Fruit fly (Drosophila melanogaster) whole organism, adult: ENCODE results near the gene Uch-L5.

Experiments used
- CG11617 ChIP-seq: fragments of 200-800 bp; sonication (Bioruptor generic); optimal IDR thresholded peaks from 2 replicates; lab custom pipeline; 2017; ENCODE audit warnings: mild to moderate bottlenecking, missing biosample characterization, missing genetic modification reagents, missing genetic modification characterization
- CG12768 ChIP-seq: fragments of 200-800 bp; sonication (Bioruptor generic); optimal IDR thresholded peaks from 2 replicates; lab custom pipeline; 2017; ENCODE audit warnings: missing biosample characterization, missing genetic modification characterization, mild to moderate bottlenecking, moderate library complexity, missing genetic modification reagents
- CG14711 ChIP-seq: fragments of 200-800 bp; sonication (Bioruptor generic); optimal IDR thresholded peaks from 2 replicates; lab custom pipeline; 2018; ENCODE audit warnings: missing biosample characterization, mild to moderate bottlenecking, missing genetic modification characterization, moderate library complexity
- CG1620 ChIP-seq: fragments of 200-800 bp; sonication (Bioruptor generic); optimal IDR thresholded peaks from 2 replicates; lab custom pipeline; 2016; ENCODE audit warnings: missing biosample characterization, missing genetic modification characterization
- CG33017 ChIP-seq: fragments of 200-800 bp; sonication (Bioruptor generic); optimal IDR thresholded peaks from 2 replicates; lab custom pipeline; 2018; ENCODE audit warnings: missing biosample characterization, mild to moderate bottlenecking, missing genetic modification characterization, moderate library complexity
- CG5204 ChIP-seq: fragments of 200-800 bp; sonication (Bioruptor generic); optimal IDR thresholded peaks from 2 replicates; lab custom pipeline; 2016; ENCODE audit warnings: missing biosample characterization, missing genetic modification characterization
- CG7045 ChIP-seq: fragments of 200-800 bp; sonication (Bioruptor generic); optimal IDR thresholded peaks from 2 replicates; lab custom pipeline; 2017; ENCODE audit warnings: missing biosample characterization, mild to moderate bottlenecking, missing genetic modification characterization
- CG7101 ChIP-seq: fragments of 200-800 bp; sonication (Bioruptor generic); optimal IDR thresholded peaks from 2 replicates; lab custom pipeline; 2018; ENCODE audit warnings: missing biosample characterization, mild to moderate bottlenecking, missing genetic modification characterization, moderate library complexity
- Clk ChIP-seq: fragments of 200-800 bp; sonication (Bioruptor generic); optimal IDR thresholded peaks from 2 replicates; lab custom pipeline; 2017; ENCODE audit warnings: missing biosample characterization, missing genetic modification characterization
- Crg-1 ChIP-seq: fragments of 200-800 bp; sonication (Bioruptor generic); optimal IDR thresholded peaks from 2 replicates; lab custom pipeline; 2016; ENCODE audit warnings: missing biosample characterization, missing genetic modification characterization
- Hr96 ChIP-seq: fragments of 200-800 bp; sonication (Bioruptor generic); optimal IDR thresholded peaks from 2 replicates; lab custom pipeline; 2016; ENCODE audit warnings: missing biosample characterization, missing genetic modification characterization
- Mnt ChIP-seq: fragments of 200-800 bp; sonication (Bioruptor generic); optimal IDR thresholded peaks from 2 replicates; lab custom pipeline; 2016; ENCODE audit warnings: missing biosample characterization, mild to moderate bottlenecking, missing genetic modification characterization
- bab1 ChIP-seq: fragments of 200-800 bp; sonication (Bioruptor generic); optimal IDR thresholded peaks from 3 replicates; lab custom pipeline; 2019; ENCODE audit warnings: missing biosample characterization, mild to moderate bottlenecking, missing genetic modification characterization, moderate library complexity
- cic ChIP-seq: fragments of 200-800 bp; sonication (Bioruptor generic); optimal IDR thresholded peaks from 2 replicates; lab custom pipeline; 2017; ENCODE audit warnings: missing biosample characterization, mild to moderate bottlenecking, missing genetic modification characterization, moderate library complexity
- cnc ChIP-seq, 2 experiments: fragments of >200 bp; optimal IDR thresholded peaks; 2 replicates each; lab custom pipeline; 2017
- kay ChIP-seq: fragments of 200-800 bp; sonication (Bioruptor generic); peaks from one replicate; lab custom pipeline; 2016; ENCODE audit warnings: missing biosample characterization, missing genetic modification characterization, borderline replicate concordance
- ovo ChIP-seq: fragments of 200-800 bp; sonication (Bioruptor generic); optimal IDR thresholded peaks from 2 replicates; lab custom pipeline; 2016; ENCODE audit warnings: missing biosample characterization, missing genetic modification characterization
- pad ChIP-seq: fragments of 200-800 bp; sonication (Bioruptor generic); optimal IDR thresholded peaks from 3 replicates; lab custom pipeline; 2017; ENCODE audit warnings: missing biosample characterization, missing genetic modification characterization, mild to moderate bottlenecking, moderate library complexity, missing genetic modification reagents
- tj ChIP-seq: fragments of 200-800 bp; sonication (Bioruptor generic); optimal IDR thresholded peaks from 3 replicates; lab custom pipeline; 2017; ENCODE audit warnings: missing biosample characterization, mild to moderate bottlenecking, missing genetic modification characterization, moderate library complexity
- toe ChIP-seq: fragments of 200-800 bp; sonication (Bioruptor generic); optimal IDR thresholded peaks from 2 replicates; lab custom pipeline; 2016; ENCODE audit warnings: missing biosample characterization, missing genetic modification characterization

Uch-L5 gene

dm6 chr3L:9426656-9427294, 50.0 kb downstream of the Uch-L5 start, which contains the start of the genes Atat and Shc:
Atat (minus strand) TSS chr3L:9426758.
Shc (plus strand) TSS chr3L:9427010.
- TF ChIP-seq CG33017 (tag; lab: Kevin White, UChicago): peak; percentile 97
- TF ChIP-seq bab1 (GFP tag; lab: Kevin White, UChicago): peak; percentile 99
- TF ChIP-seq Hr96: peak; percentile 100
- peak; percentile 99 for TF ChIP-seq CG7101
- peak; percentile 89 for TF ChIP-seq cic
- peak; percentile 94 for TF ChIP-seq Mnt (GFP tag; lab: Kevin White, UChicago)
- peak; percentile 99 for TF ChIP-seq Crg-1 (GFP tag; lab: Kevin White, UChicago)
- no peak for TF ChIP-seq cnc (optimal IDR thresholded peaks at IDR 0.05; lab: Kevin White, UChicago)
- TF ChIP-seq CG1620: peak; percentile 100
- TF ChIP-seq kay (GFP tag; lab: Kevin White, UChicago): peak; percentile 97
- peak; percentile 98 for TF ChIP-seq CG7045 (GFP tag; lab: Kevin White, UChicago)
- TF ChIP-seq Clk (GFP tag; lab: Kevin White, UChicago): peak; percentile 99
- TF ChIP-seq CG12768 (GFP tag; lab: Kevin White, UChicago): peak; percentile 99
- TF ChIP-seq toe: peak; percentile 100
- no peak for TF ChIP-seq CG5204
- TF ChIP-seq ovo (GFP tag; lab: Kevin White, UChicago): peak; percentile 96
- peak; percentile 97 for TF ChIP-seq CG11617 (GFP tag; lab: Kevin White, UChicago)
- peak; percentile 89 for TF ChIP-seq tj (GFP tag; lab: Kevin White, UChicago)
- peak; percentile 95 for TF ChIP-seq CG14711
- TF ChIP-seq pad (GFP tag; lab: Kevin White, UChicago): peak; percentile 95

- TF ChIP-seq Crg-1 (GFP tag; lab: Kevin White, UChicago): no peak
- no peak for TF ChIP-seq Clk (GFP tag; lab: Kevin White, UChicago)
- no peak for TF ChIP-seq ovo (GFP tag; lab: Kevin White, UChicago)
- TF ChIP-seq pad (GFP tag; lab: Kevin White, UChicago): no peak
- no peak for TF ChIP-seq CG7045 (GFP tag; lab: Kevin White, UChicago)
- no peak for TF ChIP-seq cic
- no peak for TF ChIP-seq toe
- TF ChIP-seq CG1620: no peak
- TF ChIP-seq CG33017 (tag; lab: Kevin White, UChicago): no peak
- TF ChIP-seq CG14711: no peak
Observed at dm6 chr3L:9425838-9426237, 50.9 kb downstream of the Uch-L5 start.
